Fruit fly (Drosophila melanogaster): Measurements from ENCODE around the gene CG7376.

CG7376 gene

dm6 chr3L:6157327-6158032, 16.6 kb upstream of the CG7376 start, which contains the start of gene CG13297 (continued):
- TF ChIP-seq ERR (GFP tag; optimal IDR thresholded peaks at IDR 0.05): no peak
- TF ChIP-seq CG4282 (GFP tag; optimal IDR thresholded peaks at IDR 0.05): no peak
- TF ChIP-seq CG11398 (GFP tag; optimal IDR thresholded peaks at IDR 0.05): no peak
- no peak for TF ChIP-seq CG2120 (GFP tag; optimal IDR thresholded peaks at IDR 0.05)
- TF ChIP-seq CG8388 (GFP tag; optimal IDR thresholded peaks at IDR 0.05): peak; percentile 48
- no peak for TF ChIP-seq ham (GFP tag; IDR thresholded peaks at IDR 0.05)
- TF ChIP-seq br (optimal IDR thresholded peaks at IDR 0.05): no peak
- TF ChIP-seq CG15601 (tag; optimal IDR thresholded peaks at IDR 0.05): no peak
- peak; percentile 31 for TF ChIP-seq CG12219 (GFP tag; optimal IDR thresholded peaks at IDR 0.05)
- TF ChIP-seq TFAM (GFP tag; optimal IDR thresholded peaks at IDR 0.05): no peak
- peak; percentile 63 for TF ChIP-seq CG5180 (GFP tag; optimal IDR thresholded peaks at IDR 0.05)
- TF ChIP-seq gro (GFP tag; optimal IDR thresholded peaks at IDR 0.05): no peak
- TF ChIP-seq CG11093 (GFP tag; IDR thresholded peaks at IDR 0.05): peak; percentile 62; the same call in 2 of the 3 replicates
- TF ChIP-seq zf30C (GFP tag; optimal IDR thresholded peaks at IDR 0.05): no peak
- TF ChIP-seq sqz (GFP tag; optimal IDR thresholded peaks at IDR 0.05): peak; percentile 35
- TF ChIP-seq CG4328 (GFP tag; optimal IDR thresholded peaks at IDR 0.05): no peak
- TF ChIP-seq Ets65A (GFP tag): no peak
- no peak for TF ChIP-seq CG11085 (GFP tag; IDR thresholded peaks at IDR 0.05)
- no peak for TF ChIP-seq Elba2 (GFP tag; optimal IDR thresholded peaks at IDR 0.05)
- TF ChIP-seq CG6654 (GFP tag; optimal IDR thresholded peaks at IDR 0.05): no peak
- no peak for TF ChIP-seq klu (GFP tag; IDR thresholded peaks at IDR 0.05)
- TF ChIP-seq CG12942 (GFP tag; optimal IDR thresholded peaks at IDR 0.05): no peak
- TF ChIP-seq CG9797 (GFP tag; optimal IDR thresholded peaks at IDR 0.05): no peak
- no peak for TF ChIP-seq bigmax (GFP tag; optimal IDR thresholded peaks at IDR 0.05)
- no peak for TF ChIP-seq CG9932 (GFP tag; IDR thresholded peaks at IDR 0.05)
- no peak for TF ChIP-seq CG14965 (GFP tag; optimal IDR thresholded peaks at IDR 0.05; ENCODE audit: borderline replicate concordance)
- TF ChIP-seq Max (GFP tag; optimal IDR thresholded peaks at IDR 0.05): peak; percentile 19
- TF ChIP-seq CG30020 (tag; optimal IDR thresholded peaks at IDR 0.05): no peak
- no peak for TF ChIP-seq Dip2 (GFP tag; IDR thresholded peaks at IDR 0.05)
- TF ChIP-seq exex (tag; optimal IDR thresholded peaks at IDR 0.05): no peak
- no peak for TF ChIP-seq CG15479 (GFP tag; optimal IDR thresholded peaks at IDR 0.05)
- TF ChIP-seq GATAe (GFP tag; conservative IDR thresholded peaks at IDR 0.05): no peak
- TF ChIP-seq bsh (GFP tag; optimal IDR thresholded peaks at IDR 0.05): no peak
- TF ChIP-seq tx (GFP tag; optimal IDR thresholded peaks at IDR 0.05): no peak
- TF ChIP-seq CG13894 (tag; optimal IDR thresholded peaks at IDR 0.05): no peak
- no peak for TF ChIP-seq CG6765 (GFP tag; optimal IDR thresholded peaks at IDR 0.05)
- TF ChIP-seq jigr1 (GFP tag; IDR thresholded peaks at IDR 0.05): peak; percentile 45; the same call in 1 of the 3 replicates
- no peak for TF ChIP-seq Ravus (GFP tag; IDR thresholded peaks at IDR 0.05)
- TF ChIP-seq slou (GFP tag; optimal IDR thresholded peaks at IDR 0.05): no peak
- TF ChIP-seq tll (GFP tag; optimal IDR thresholded peaks at IDR 0.05): no peak
- no peak for TF ChIP-seq slbo (GFP tag; IDR thresholded peaks at IDR 0.05)
- TF ChIP-seq grn (GFP tag; optimal IDR thresholded peaks at IDR 0.05): peak; percentile 76
- TF ChIP-seq mirr (GFP tag; optimal IDR thresholded peaks at IDR 0.05): no peak
- TF ChIP-seq CG17186 (GFP tag; optimal IDR thresholded peaks at IDR 0.05): no peak
- peak; percentile 56 for TF ChIP-seq CG30403 (GFP tag; optimal IDR thresholded peaks at IDR 0.05)
- no peak for TF ChIP-seq CG3065 (GFP tag; optimal IDR thresholded peaks at IDR 0.05)
- TF ChIP-seq gcm2 (GFP tag; optimal IDR thresholded peaks at IDR 0.05): no peak
- 0 out of 2 replicates have a peak, but pooled peaks have one; percentile 40 for TF ChIP-seq Awh (GFP tag; IDR thresholded peaks at IDR 0.05)
- TF ChIP-seq CG32772 (GFP tag; IDR thresholded peaks at IDR 0.05): 0 out of 2 replicates have a peak, but pooled peaks have one; percentile 14
- TF ChIP-seq CG9609 (GFP tag; optimal IDR thresholded peaks at IDR 0.05): no peak
- TF ChIP-seq dysf (GFP tag; IDR thresholded peaks at IDR 0.05): peak; percentile 57; the same call in 2 of the 3 replicates
